Worm (Caenorhabditis elegans): ENCODE data around the gene srw-72.

The srw-72 gene

DNA sequence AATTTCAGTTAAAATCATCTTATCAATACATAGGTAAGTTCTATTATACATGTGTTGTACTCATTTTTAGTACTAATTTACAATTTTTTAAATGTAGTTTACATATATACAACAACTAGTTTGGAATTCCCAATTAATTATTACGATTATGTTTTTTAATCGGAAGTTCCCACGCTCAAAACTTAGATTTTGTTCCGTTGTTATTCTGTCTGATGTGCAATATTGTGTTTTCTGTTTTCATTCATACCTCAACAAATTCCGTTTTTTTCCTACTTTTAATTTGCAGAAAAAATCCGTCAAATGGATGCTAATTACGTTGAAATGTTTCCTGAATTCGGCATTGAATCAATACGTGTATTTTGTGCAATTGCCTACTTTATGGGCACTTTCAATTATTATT, 39.4 kb downstream of the srw-72 start, which contains the start of gene srw-31:
srw-31 (plus strand) TSS at position 301 of the 400 bp plus-strand sequence.
- TF ChIP-seq nhr-2 (tag; optimal IDR thresholded peaks at IDR 0.05): no peak
- no peak for TF ChIP-seq hlh-1 (tag; optimal IDR thresholded peaks at IDR 0.05)
- TF ChIP-seq lsy-2 (tag; optimal IDR thresholded peaks at IDR 0.05): no peak
- no peak for TF ChIP-seq unc-62 (GFP tag; optimal IDR thresholded peaks at IDR 0.05)
- no peak for TF ChIP-seq snpc-4 (tag; optimal IDR thresholded peaks at IDR 0.05)
- no peak for TF ChIP-seq mls-2 (tag; optimal IDR thresholded peaks at IDR 0.05)
- no peak for TF ChIP-seq unc-39 (tag; optimal IDR thresholded peaks at IDR 0.05)
- TF ChIP-seq ceh-43 (GFP tag; optimal IDR thresholded peaks at IDR 0.05): no peak
- TF ChIP-seq sptf-1 (tag; optimal IDR thresholded peaks at IDR 0.05): no peak
- no peak for TF ChIP-seq zip-8 (tag; optimal IDR thresholded peaks at IDR 0.05)

DNA sequence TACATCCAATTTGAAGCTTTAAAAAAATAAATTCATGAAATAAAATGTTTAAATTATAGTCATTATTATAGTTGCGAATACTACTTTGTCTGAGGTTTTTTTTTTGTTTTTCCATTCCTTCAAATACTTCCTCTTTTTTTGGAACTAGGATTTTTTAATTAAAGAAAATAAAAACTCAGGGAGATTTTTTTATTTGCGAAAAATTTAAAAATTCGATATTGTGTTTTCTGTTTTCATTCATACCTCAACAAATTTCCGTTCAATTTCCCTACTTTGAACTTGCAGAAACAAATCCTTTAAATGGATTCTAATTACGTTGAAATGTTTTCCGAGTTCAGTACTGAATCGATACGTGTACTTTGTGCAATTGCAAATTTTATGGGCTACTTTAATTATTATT, 41.6 kb downstream of the srw-72 start, which contains the start of gene srw-32:
srw-32 (plus strand) TSS at position 301 of the 400 bp plus-strand sequence.
- TF ChIP-seq lsy-2 (tag; optimal IDR thresholded peaks at IDR 0.05) (no peak), nhr-28 (tag; optimal IDR thresholded peaks at IDR 0.05) (no peak), mab-5 (tag; optimal IDR thresholded peaks at IDR 0.05) (no peak), zip-8 (tag; optimal IDR thresholded peaks at IDR 0.05) (no peak), unc-62 (GFP tag; optimal IDR thresholded peaks at IDR 0.05) (no peak), sem-2 (GFP tag; optimal IDR thresholded peaks at IDR 0.05) (no peak), lin-32 (GFP tag; optimal IDR thresholded peaks at IDR 0.05) (no peak), elt-1 (tag; optimal IDR thresholded peaks at IDR 0.05; ENCODE audit: borderline replicate concordance, insufficient read depth) (no peak)

- TF ChIP-seq mep-1 (tag; optimal IDR thresholded peaks at IDR 0.05): no peak
- TF ChIP-seq ztf-11 (tag; optimal IDR thresholded peaks at IDR 0.05): no peak
- no peak for TF ChIP-seq lsy-2 (tag; optimal IDR thresholded peaks at IDR 0.05)
- TF ChIP-seq unc-120 (tag; optimal IDR thresholded peaks at IDR 0.05; ENCODE audit: poor library complexity, severe bottlenecking): no peak
- TF ChIP-seq ceh-83 (GFP tag; optimal IDR thresholded peaks at IDR 0.05): no peak
- TF ChIP-seq nhr-237 (tag; optimal IDR thresholded peaks at IDR 0.05): no peak
- TF ChIP-seq lin-32 (GFP tag; optimal IDR thresholded peaks at IDR 0.05): no peak
- TF ChIP-seq drap-1 (GFP tag; optimal IDR thresholded peaks at IDR 0.05): no peak
- no peak for TF ChIP-seq nhr-76 (tag; optimal IDR thresholded peaks at IDR 0.05)
- TF ChIP-seq tbx-8 (GFP tag; optimal IDR thresholded peaks at IDR 0.05): no peak
- TF ChIP-seq cnd-1 (tag; optimal IDR thresholded peaks at IDR 0.05): no peak
- TF ChIP-seq unc-62 (GFP tag; optimal IDR thresholded peaks at IDR 0.05): no peak
- no peak for TF ChIP-seq zip-8 (tag; optimal IDR thresholded peaks at IDR 0.05)
- no peak for TF ChIP-seq hlh-1 (tag; optimal IDR thresholded peaks at IDR 0.05)
- TF ChIP-seq sptf-1 (tag; optimal IDR thresholded peaks at IDR 0.05): no peak
These were observed 45.9 kb downstream of the srw-72 start for ce11 chrV:17512763-17513162.

ce11 chrV:17513831-17514230, 47.0 kb downstream of the srw-72 start:
- no peak for TF ChIP-seq M03D4.4 (tag; optimal IDR thresholded peaks at IDR 0.05)
